Fruit fly (Drosophila melanogaster): ENCODE measurements around the gene jp.
A peak's percentile ranks its signal among the peaks of the same experiment; 100 is the strongest.

jp gene

dm6 chr2L:9513771-9514170, 52.8 kb downstream of the jp start (continued):
- TF ChIP-seq Deaf1 (tag; optimal IDR thresholded peaks at IDR 0.05): no peak

DNA sequence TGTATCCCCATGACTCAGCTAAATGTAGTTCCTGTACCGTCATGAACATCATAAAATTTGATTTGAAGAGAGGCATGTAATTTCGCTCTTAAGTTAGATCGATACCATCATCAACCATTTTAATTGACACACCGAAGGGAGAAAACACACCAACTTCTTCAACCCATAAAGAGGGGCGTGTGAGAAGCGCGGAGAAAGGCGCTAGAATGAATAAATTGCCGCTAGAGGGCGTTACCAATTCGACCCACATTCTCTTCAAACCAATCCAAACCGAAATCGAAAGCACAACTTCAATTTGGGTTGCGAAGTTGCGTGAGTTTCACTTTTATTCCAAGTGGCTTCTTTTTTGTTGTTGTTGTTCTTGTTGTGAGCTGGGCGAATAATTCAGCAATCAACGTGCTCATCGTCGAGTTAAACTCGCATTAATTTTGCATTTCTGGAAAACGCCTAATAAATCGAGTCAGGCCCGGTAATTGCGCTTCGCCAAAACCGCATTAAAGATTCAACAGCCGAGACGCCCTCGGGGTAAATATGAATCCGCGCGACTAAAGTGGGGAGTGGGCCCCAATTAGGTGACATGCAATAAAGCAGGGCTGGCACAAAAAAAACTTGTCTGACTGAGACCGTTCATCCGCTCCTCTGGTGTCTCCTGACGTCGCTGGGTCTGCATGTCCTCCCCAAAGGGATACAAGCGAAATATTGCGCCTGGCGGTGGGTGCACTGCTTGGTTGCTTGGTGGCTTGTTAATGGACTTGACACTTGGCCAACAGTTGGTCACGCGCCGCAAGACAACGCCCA, 54.0 kb downstream of the jp start:
- TF ChIP-seq CG11723 (GFP tag; optimal IDR thresholded peaks at IDR 0.05) (no peak), salm (tag; optimal IDR thresholded peaks at IDR 0.05) (no peak), CG6791 (GFP tag; IDR thresholded peaks at IDR 0.05; ENCODE audit: partially characterized antibody) (peak; percentile 33; the same call in 1 of the 3 replicates), slou (GFP tag; optimal IDR thresholded peaks at IDR 0.05) (no peak), CTCF (GFP tag; optimal IDR thresholded peaks at IDR 0.05) (peak; percentile 86), Med (GFP tag) (peak; percentile 46), CG4360 (GFP tag; IDR thresholded peaks at IDR 0.05) (0 out of 2 replicates have a peak, but pooled peaks have one; percentile 13), ci (GFP tag; IDR thresholded peaks at IDR 0.05) (0 out of 3 replicates have a peak, but pooled peaks have one; percentile 43), MTF-1 (GFP tag; optimal IDR thresholded peaks at IDR 0.05; ENCODE audit: borderline replicate concordance) (no peak), org-1 (GFP tag; optimal IDR thresholded peaks at IDR 0.05) (no peak), stwl (tag; optimal IDR thresholded peaks at IDR 0.05) (peak; percentile 13), Blimp-1 (GFP tag; optimal IDR thresholded peaks at IDR 0.05) (peak; percentile 70), pita (GFP tag; optimal IDR thresholded peaks at IDR 0.05) (no peak), CG8290 (GFP tag; optimal IDR thresholded peaks at IDR 0.05) (peak; percentile 67), CG8290 (tag; optimal IDR thresholded peaks at IDR 0.05) (no peak), Ets65A (GFP tag) (peak; percentile 86), CG17829 (tag; optimal IDR thresholded peaks at IDR 0.05) (peak; percentile 99), Pdp1 (GFP tag; optimal IDR thresholded peaks at IDR 0.05) (no peak), wor (GFP tag; IDR thresholded peaks at IDR 0.05) (no peak), CG5953 (GFP tag; IDR thresholded peaks at IDR 0.05) (0 out of 2 replicates have a peak, but pooled peaks have one; percentile 13), Atf6 (GFP tag; IDR thresholded peaks at IDR 0.05) (no peak), Side (GFP tag; optimal IDR thresholded peaks at IDR 0.05) (no peak), CG8388 (GFP tag; optimal IDR thresholded peaks at IDR 0.05) (no peak), Xbp1 (GFP tag; optimal IDR thresholded peaks at IDR 0.05) (no peak), exex (tag; optimal IDR thresholded peaks at IDR 0.05) (no peak), fd96Cb (tag; optimal IDR thresholded peaks at IDR 0.05) (no peak)

DNA sequence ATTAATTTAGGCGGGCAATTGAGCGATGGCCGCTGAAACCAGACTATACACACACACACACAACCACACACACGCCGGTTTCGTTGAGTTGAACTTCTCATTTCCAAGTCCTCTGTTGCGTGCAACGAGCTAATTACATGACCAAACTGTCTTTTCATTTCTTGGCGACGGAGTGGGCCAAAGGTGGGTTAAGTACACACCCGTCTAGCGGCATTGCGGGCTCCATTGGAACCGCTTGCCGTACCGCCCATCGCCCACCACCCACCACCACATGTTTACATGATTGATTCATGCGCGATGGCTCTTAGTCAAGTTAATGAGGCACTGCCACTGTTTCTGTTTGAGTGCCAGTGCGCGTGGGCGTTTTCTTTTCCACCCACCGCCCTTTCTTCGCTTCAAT, 56.1 kb downstream of the jp start:
- TF ChIP-seq H15 (GFP tag; IDR thresholded peaks at IDR 0.05) (0 out of 3 replicates have a peak, but pooled peaks have one; percentile 21), CG5953 (GFP tag; IDR thresholded peaks at IDR 0.05) (no peak), CG6654 (GFP tag; optimal IDR thresholded peaks at IDR 0.05) (no peak), Med (GFP tag) (peak; percentile 77), kni (GFP tag; optimal IDR thresholded peaks at IDR 0.05) (peak; percentile 44), Pdp1 (GFP tag; optimal IDR thresholded peaks at IDR 0.05) (peak in 1 of 2 experiments; percentile 1), hkb (optimal IDR thresholded peaks at IDR 0.05) (no peak), hkb (GFP tag; IDR thresholded peaks at IDR 0.05) (no peak), Nf-YB (GFP tag; optimal IDR thresholded peaks at IDR 0.05) (no peak), CG6791 (GFP tag; IDR thresholded peaks at IDR 0.05; ENCODE audit: partially characterized antibody) (0 out of 3 replicates have a peak, but pooled peaks have one; percentile 11), CG32532 (GFP tag; IDR thresholded peaks at IDR 0.05) (0 out of 2 replicates have a peak, but pooled peaks have one; percentile 10), MESR4 (GFP tag; optimal IDR thresholded peaks at IDR 0.05) (no peak), CG8089 (GFP tag; optimal IDR thresholded peaks at IDR 0.05) (no peak), Eip74EF (GFP tag; optimal IDR thresholded peaks at IDR 0.05) (no peak), chinmo (GFP tag; IDR thresholded peaks at IDR 0.05; ENCODE audit: partially characterized antibody) (0 out of 4 replicates have a peak, but pooled peaks have one; percentile 14), CG17802 (tag; optimal IDR thresholded peaks at IDR 0.05) (no peak), bab2 (GFP tag; optimal IDR thresholded peaks at IDR 0.05) (no peak), chif (GFP tag; optimal IDR thresholded peaks at IDR 0.05) (no peak), crol (GFP tag; IDR thresholded peaks at IDR 0.05) (0 out of 2 replicates have a peak, but pooled peaks have one; percentile 25), CG4328 (GFP tag; optimal IDR thresholded peaks at IDR 0.05) (no peak), lab (GFP tag; optimal IDR thresholded peaks at IDR 0.05) (peak; percentile 71), sr (GFP tag; IDR thresholded peaks at IDR 0.05) (peak; percentile 80), Hr78 (GFP tag; optimal IDR thresholded peaks at IDR 0.05) (peak in 1 of 2 experiments; percentile 9), CG4424 (GFP tag; optimal IDR thresholded peaks at IDR 0.05) (no peak)

Data from whole organism, embryonic.